Worm (Caenorhabditis elegans): Measurements from ENCODE around the gene gsto-3.

Gene gsto-3

ce11 chrIII:349511-350165, 31.5 kb downstream of the gsto-3 start (continued):
- TF ChIP-seq F26F4.8 (GFP tag; conservative IDR thresholded peaks at IDR 0.05), result no peak
- peak; percentile 52 for TF ChIP-seq vab-7 (GFP tag; IDR thresholded peaks at IDR 0.05)
- TF ChIP-seq dmd-6 (GFP tag; IDR thresholded peaks at IDR 0.05), result peak; percentile 95
- peak; percentile 92 for TF ChIP-seq nhr-48 (tag; optimal IDR thresholded peaks at IDR 0.05)
- peak; percentile 89 for TF ChIP-seq lin-13 (GFP tag; optimal IDR thresholded peaks at IDR 0.05)
- no peak for TF ChIP-seq nhr-77 (tag; optimal IDR thresholded peaks at IDR 0.05)
- no peak for TF ChIP-seq ceh-82 (tag; optimal IDR thresholded peaks at IDR 0.05)
- TF ChIP-seq nhr-76 (tag; optimal IDR thresholded peaks at IDR 0.05), result no peak
- peak; percentile 97 for TF ChIP-seq hmg-1.1 (GFP tag; IDR thresholded peaks at IDR 0.05)
- no peak for TF ChIP-seq R02D3.7 (tag; optimal IDR thresholded peaks at IDR 0.05)
- TF ChIP-seq lin-39 (tag; optimal IDR thresholded peaks at IDR 0.05), result no peak
- TF ChIP-seq lin-15B (tag; optimal IDR thresholded peaks at IDR 0.05), result no peak
- peak; percentile 99 for TF ChIP-seq hlh-11 (tag; optimal IDR thresholded peaks at IDR 0.05)
- TF ChIP-seq tag-97 (GFP tag; IDR thresholded peaks at IDR 0.05), result no peak
- peak; percentile 79 for TF ChIP-seq Y5F2A.4 (GFP tag; optimal IDR thresholded peaks at IDR 0.05)
- TF ChIP-seq ZK337.2 (GFP tag; IDR thresholded peaks at IDR 0.05), result no peak
- TF ChIP-seq fkh-10 (GFP tag; optimal IDR thresholded peaks at IDR 0.05), result peak; percentile 17
- TF ChIP-seq nhr-25 (tag; optimal IDR thresholded peaks at IDR 0.05; ENCODE audit: borderline replicate concordance, insufficient read depth), result peak; percentile 90
- no peak for TF ChIP-seq attf-4 (tag; optimal IDR thresholded peaks at IDR 0.05)
- TF ChIP-seq fos-1 (tag; optimal IDR thresholded peaks at IDR 0.05), result no peak
- no peak for TF ChIP-seq nhr-111 (GFP tag; optimal IDR thresholded peaks at IDR 0.05)
- TF ChIP-seq dpl-1 (GFP tag; optimal IDR thresholded peaks at IDR 0.05), result peak; percentile 52
- 0 out of 2 replicates have a peak, but pooled peaks have one; percentile 7 for TF ChIP-seq daf-19 (GFP tag; conservative IDR thresholded peaks at IDR 0.05)
- peak; percentile 79 to 83 for TF ChIP-seq lsy-2 (tag; optimal IDR thresholded peaks at IDR 0.05)
- peak; percentile 82 for TF ChIP-seq dve-1 (tag; optimal IDR thresholded peaks at IDR 0.05; ENCODE audit: insufficient read depth)
- peak; percentile 100 for TF ChIP-seq set-16 (GFP tag; IDR thresholded peaks at IDR 0.05)
- peak; percentile 48 for TF ChIP-seq skn-1 (tag; optimal IDR thresholded peaks at IDR 0.05)
- peak; percentile 57; the same call in 1 of the 2 replicates for TF ChIP-seq arid-1 (GFP tag; conservative IDR thresholded peaks at IDR 0.05)
- peak; percentile 94 for TF ChIP-seq ama-1 (optimal IDR thresholded peaks at IDR 0.05)
- peak; percentile 95 for TF ChIP-seq ceh-20 (GFP tag; IDR thresholded peaks at IDR 0.05)
- TF ChIP-seq unc-130 (GFP tag; optimal IDR thresholded peaks at IDR 0.05), result no peak
- peak; percentile 87 for TF ChIP-seq jun-1 (tag; optimal IDR thresholded peaks at IDR 0.05)
- peak; percentile 96 for TF ChIP-seq mep-1 (tag; optimal IDR thresholded peaks at IDR 0.05)
- peak; percentile 71 for TF ChIP-seq zfp-2 (tag; optimal IDR thresholded peaks at IDR 0.05)
- TF ChIP-seq sdz-12 (GFP tag; optimal IDR thresholded peaks at IDR 0.05), result no peak

ce11 chrIII:348465-348864, 32.6 kb downstream of the gsto-3 start:
- TF ChIP-seq daf-16 (GFP tag; optimal IDR thresholded peaks at IDR 0.05), result no peak
- TF ChIP-seq daf-16 (tag; optimal IDR thresholded peaks at IDR 0.05), result peak; percentile 23
- 0 out of 2 replicates have a peak, but pooled peaks have one; percentile 11 for TF ChIP-seq pha-4 (GFP tag; IDR thresholded peaks at IDR 0.05)
- TF ChIP-seq pha-4 (tag; optimal IDR thresholded peaks at IDR 0.05), result no peak
- peak in 1 of 2 experiments; percentile 41 for TF ChIP-seq lsy-2 (tag; optimal IDR thresholded peaks at IDR 0.05)
- peak; percentile 3 for TF ChIP-seq dve-1 (tag; optimal IDR thresholded peaks at IDR 0.05; ENCODE audit: insufficient read depth)
- TF ChIP-seq F10B5.3 (tag; optimal IDR thresholded peaks at IDR 0.05), result no peak
- TF ChIP-seq lin-38 (GFP tag; IDR thresholded peaks at IDR 0.05), result peak; percentile 48; the same call in 1 of the 2 replicates
- no peak for TF ChIP-seq zip-2 (tag; optimal IDR thresholded peaks at IDR 0.05)
- peak in 1 of 2 experiments; percentile 78 for TF ChIP-seq unc-62 (GFP tag; optimal IDR thresholded peaks at IDR 0.05 in 1 of 2)
- TF ChIP-seq unc-62 (tag; optimal IDR thresholded peaks at IDR 0.05), result no peak
- no peak for TF ChIP-seq nhr-111 (GFP tag; optimal IDR thresholded peaks at IDR 0.05)
- TF ChIP-seq aha-1 (tag), result no peak
- peak; percentile 9 for TF ChIP-seq T20F7.1 (GFP tag; optimal IDR thresholded peaks at IDR 0.05)

All from whole organism, L4 larva.